Fruit fly (Drosophila melanogaster): ENCODE measurements around the gene shop.
A peak's percentile ranks its signal among the peaks of the same experiment; 100 is the strongest.

Gene shop

DNA sequence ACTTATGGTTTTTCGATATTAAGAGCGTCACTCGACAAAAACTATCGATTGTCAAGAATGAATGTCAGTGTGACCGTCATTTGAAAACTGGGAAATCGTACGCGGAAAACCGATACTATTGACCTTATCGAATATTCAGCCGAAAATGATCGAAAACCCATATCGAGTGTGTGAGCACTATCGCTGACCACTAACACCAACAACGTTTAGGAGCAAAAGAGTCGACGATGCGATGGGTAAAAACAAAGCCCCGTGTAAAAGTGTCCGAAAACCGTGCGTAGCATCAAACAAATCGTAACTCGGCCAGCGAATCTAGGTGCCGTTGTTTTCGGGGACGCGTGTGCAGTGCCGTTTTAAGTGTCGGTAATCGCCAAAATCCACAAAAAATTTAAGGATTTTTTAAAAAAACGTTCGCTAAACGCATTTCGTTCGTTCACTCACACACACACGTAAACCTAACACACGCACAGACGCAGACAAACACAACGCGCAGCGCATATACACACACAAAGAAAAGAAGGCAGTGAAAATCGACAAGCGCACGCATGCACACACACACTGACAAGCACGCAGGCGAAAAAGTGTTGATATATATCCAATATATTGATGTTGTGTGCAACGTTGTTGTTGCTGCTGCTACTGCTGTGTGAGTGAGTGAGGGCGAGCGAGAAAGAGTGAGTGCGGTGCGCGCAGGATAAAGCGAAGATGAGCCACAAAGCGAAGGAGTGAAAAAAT, 15.5 kb upstream of the shop start, which contains the start of the genes CG7326 and Dora (continued):
- TF ChIP-seq Tbp (GFP tag; optimal IDR thresholded peaks at IDR 0.05) (no peak), Dip3 (GFP tag; optimal IDR thresholded peaks at IDR 0.05) (no peak), CG17328 (GFP tag; IDR thresholded peaks at IDR 0.05) (no peak), CG4328 (GFP tag; optimal IDR thresholded peaks at IDR 0.05) (no peak), exex (tag; optimal IDR thresholded peaks at IDR 0.05) (no peak), Med (GFP tag) (peak; percentile 64), pan (optimal IDR thresholded peaks at IDR 0.05) (no peak), pan (GFP tag; optimal IDR thresholded peaks at IDR 0.05 in 1 of 2, IDR thresholded peaks at IDR 0.05 in 1 of 2) (no peak), Usf (GFP tag; optimal IDR thresholded peaks at IDR 0.05) (no peak), CG15073 (GFP tag; optimal IDR thresholded peaks at IDR 0.05) (no peak), Neu2 (GFP tag; optimal IDR thresholded peaks at IDR 0.05; ENCODE audit: borderline replicate concordance) (no peak), sisA (GFP tag; IDR thresholded peaks at IDR 0.05) (no peak), CG33557 (GFP tag; optimal IDR thresholded peaks at IDR 0.05) (no peak), Lpt (GFP tag; optimal IDR thresholded peaks at IDR 0.05) (no peak), PHDP (tag; optimal IDR thresholded peaks at IDR 0.05) (peak; percentile 12), CG4360 (GFP tag; IDR thresholded peaks at IDR 0.05) (peak; percentile 89), CG7928 (GFP tag; optimal IDR thresholded peaks at IDR 0.05) (no peak), Myb (GFP tag; optimal IDR thresholded peaks at IDR 0.05) (peak; percentile 56), chinmo (GFP tag; IDR thresholded peaks at IDR 0.05; ENCODE audit: partially characterized antibody) (peak; percentile 96), CG3847 (GFP tag; IDR thresholded peaks at IDR 0.05) (0 out of 2 replicates have a peak, but pooled peaks have one; percentile 38), Chrac-16 (GFP tag; optimal IDR thresholded peaks at IDR 0.05) (no peak), Hey (tag; optimal IDR thresholded peaks at IDR 0.05) (no peak), eyg (GFP tag; optimal IDR thresholded peaks at IDR 0.05) (no peak), Rx (GFP tag; IDR thresholded peaks at IDR 0.05) (no peak), CG34224 (GFP tag; IDR thresholded peaks at IDR 0.05; ENCODE audit: partially characterized antibody) (peak; percentile 94), CG33213 (GFP tag; optimal IDR thresholded peaks at IDR 0.05) (peak; percentile 64), hkb (optimal IDR thresholded peaks at IDR 0.05) (no peak), hkb (GFP tag; IDR thresholded peaks at IDR 0.05) (no peak), CG10543 (GFP tag; optimal IDR thresholded peaks at IDR 0.05) (peak; percentile 42), Pdp1 (GFP tag; optimal IDR thresholded peaks at IDR 0.05) (peak in 1 of 2 experiments; percentile 4), Max (GFP tag; optimal IDR thresholded peaks at IDR 0.05) (peak; percentile 26), shn (GFP tag; optimal IDR thresholded peaks at IDR 0.05) (no peak), wor (GFP tag; IDR thresholded peaks at IDR 0.05) (no peak), Dll (GFP tag; IDR thresholded peaks at IDR 0.05; ENCODE audit: partially characterized antibody) (peak; percentile 87), dimm (GFP tag; IDR thresholded peaks at IDR 0.05) (no peak), CG14710 (tag; optimal IDR thresholded peaks at IDR 0.05) (peak; percentile 62), CG30431 (GFP tag; optimal IDR thresholded peaks at IDR 0.05) (no peak), Six4 (GFP tag; optimal IDR thresholded peaks at IDR 0.05) (no peak), CG3065 (GFP tag; optimal IDR thresholded peaks at IDR 0.05) (no peak), CG12155 (GFP tag; optimal IDR thresholded peaks at IDR 0.05) (peak; percentile 28), insv (GFP tag; optimal IDR thresholded peaks at IDR 0.05) (no peak), nerfin-2 (GFP tag; IDR thresholded peaks at IDR 0.05; ENCODE audit: partially characterized antibody) (peak; percentile 92), tgo (GFP tag; IDR thresholded peaks at IDR 0.05) (no peak), CG12219 (GFP tag; optimal IDR thresholded peaks at IDR 0.05) (no peak), Scr (GFP tag; IDR thresholded peaks at IDR 0.05; ENCODE audit: partially characterized antibody) (peak; percentile 87), D (optimal IDR thresholded peaks at IDR 0.05) (no peak), D (GFP tag; optimal IDR thresholded peaks at IDR 0.05) (no peak)
